Fruit fly (Drosophila melanogaster): Measurements from ENCODE around the gene CG44954.

The CG44954 gene

DNA sequence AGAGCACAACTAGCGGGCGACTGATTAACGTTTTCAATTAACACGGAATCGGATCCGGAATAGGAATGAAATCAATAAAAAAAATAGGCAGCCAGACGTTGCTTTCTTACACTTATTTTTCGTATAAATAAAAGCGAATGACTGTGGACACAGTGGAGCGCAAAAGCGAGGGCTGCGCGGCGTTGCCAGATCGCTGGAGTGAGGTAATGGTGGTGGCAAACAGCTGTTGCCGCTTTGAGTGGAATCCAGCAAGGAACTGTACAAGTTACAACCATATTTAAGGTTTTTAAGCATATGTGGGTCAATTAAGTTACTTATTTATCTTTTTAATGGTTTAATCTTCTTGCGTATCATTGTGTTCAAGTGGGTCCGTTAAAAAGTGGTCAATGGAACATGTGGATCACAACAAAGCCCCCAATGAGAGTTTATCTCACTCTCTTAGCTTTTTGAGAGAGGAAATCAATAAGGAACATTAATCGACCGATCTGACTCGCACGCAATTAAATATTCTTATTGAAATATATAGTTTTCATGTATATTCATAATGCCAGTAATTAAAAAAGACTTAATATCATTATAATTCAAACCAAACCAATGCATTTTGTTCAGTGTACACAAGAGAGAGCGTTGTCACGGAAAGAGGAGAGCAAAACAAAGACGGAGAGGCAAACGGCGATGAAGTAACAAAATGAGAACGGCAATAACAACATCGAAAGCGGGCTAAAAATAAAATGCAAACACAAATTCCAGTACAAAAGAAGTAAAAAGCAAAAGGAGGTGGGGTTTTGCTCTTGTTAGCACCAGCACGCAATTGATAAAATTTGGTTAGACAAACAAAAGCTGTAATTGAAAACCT lies 21.3 kb downstream of the CG44954 start (continued):
- peak; percentile 95 for TF ChIP-seq Xrp1 (GFP tag; IDR thresholded peaks at IDR 0.05)
- TF ChIP-seq Hsf (GFP tag; optimal IDR thresholded peaks at IDR 0.05): peak; percentile 90
- peak; percentile 94 for TF ChIP-seq gro (GFP tag; optimal IDR thresholded peaks at IDR 0.05)
- TF ChIP-seq Gug (GFP tag; IDR thresholded peaks at IDR 0.05): peak; percentile 79
- TF ChIP-seq psq (GFP tag; optimal IDR thresholded peaks at IDR 0.05): peak; percentile 87
- peak; percentile 86 for TF ChIP-seq Dad (GFP tag; optimal IDR thresholded peaks at IDR 0.05)
- TF ChIP-seq CG14667 (GFP tag; IDR thresholded peaks at IDR 0.05): peak; percentile 84
- TF ChIP-seq yki (optimal IDR thresholded peaks at IDR 0.05): no peak
- no peak for TF ChIP-seq HLHmδ (GFP tag; optimal IDR thresholded peaks at IDR 0.05)
- TF ChIP-seq Gsc (GFP tag; IDR thresholded peaks at IDR 0.05): no peak
- TF ChIP-seq vnd (GFP tag; IDR thresholded peaks at IDR 0.05; ENCODE audit: partially characterized antibody): no peak
- TF ChIP-seq CG7357 (GFP tag; IDR thresholded peaks at IDR 0.05): peak; percentile 79
- peak; percentile 85 for TF ChIP-seq CG15011 (GFP tag; optimal IDR thresholded peaks at IDR 0.05)
- no peak for TF ChIP-seq ab (GFP tag; optimal IDR thresholded peaks at IDR 0.05)
- TF ChIP-seq CG4404 (GFP tag; IDR thresholded peaks at IDR 0.05): peak; percentile 51
- TF ChIP-seq D19A (tag; optimal IDR thresholded peaks at IDR 0.05): peak; percentile 86
- peak; percentile 92 for TF ChIP-seq CG3281 (GFP tag; optimal IDR thresholded peaks at IDR 0.05)
- TF ChIP-seq CG8478 (optimal IDR thresholded peaks at IDR 0.05): no peak
- TF ChIP-seq Doc3 (GFP tag; IDR thresholded peaks at IDR 0.05; ENCODE audit: partially characterized antibody): 0 out of 3 replicates have a peak, but pooled peaks have one; percentile 24
- peak; percentile 88 for TF ChIP-seq CG12299 (tag; optimal IDR thresholded peaks at IDR 0.05)
- TF ChIP-seq CG9215 (GFP tag; IDR thresholded peaks at IDR 0.05): peak; percentile 76
- TF ChIP-seq CG2712 (tag; optimal IDR thresholded peaks at IDR 0.05): peak; percentile 93
- peak; percentile 95 for TF ChIP-seq CG30403 (GFP tag; optimal IDR thresholded peaks at IDR 0.05)
- TF ChIP-seq jigr1 (GFP tag; IDR thresholded peaks at IDR 0.05): 0 out of 3 replicates have a peak, but pooled peaks have one; percentile 29
- peak; percentile 96 for TF ChIP-seq CG32532 (GFP tag; IDR thresholded peaks at IDR 0.05)
- peak; percentile 98 for TF ChIP-seq sens (GFP tag)
- TF ChIP-seq CG16815 (GFP tag; optimal IDR thresholded peaks at IDR 0.05): peak; percentile 64
- peak; percentile 94 for TF ChIP-seq Ets65A (GFP tag)
- TF ChIP-seq ash1 (GFP tag; optimal IDR thresholded peaks at IDR 0.05): peak; percentile 73
- no peak for TF ChIP-seq prd (optimal IDR thresholded peaks at IDR 0.05)
- peak; percentile 93 for TF ChIP-seq prd (GFP tag; IDR thresholded peaks at IDR 0.05)
- TF ChIP-seq CG12769 (tag; optimal IDR thresholded peaks at IDR 0.05): peak; percentile 68
- no peak for TF ChIP-seq bigmax (GFP tag; optimal IDR thresholded peaks at IDR 0.05)
- peak; percentile 26 for TF ChIP-seq BEAF-32 (GFP tag; optimal IDR thresholded peaks at IDR 0.05)
- TF ChIP-seq pb (GFP tag; optimal IDR thresholded peaks at IDR 0.05): peak; percentile 74
- peak; percentile 87 for TF ChIP-seq salm (tag; optimal IDR thresholded peaks at IDR 0.05)
- TF ChIP-seq ERR (GFP tag; optimal IDR thresholded peaks at IDR 0.05): peak; percentile 84
- peak; percentile 97 for TF ChIP-seq Awh (GFP tag; IDR thresholded peaks at IDR 0.05)
- TF ChIP-seq esg (GFP tag; conservative IDR thresholded peaks at IDR 0.05): peak; percentile 88
- peak; percentile 83 for TF ChIP-seq CG2889 (GFP tag; IDR thresholded peaks at IDR 0.05)
- TF ChIP-seq Sin3A (optimal IDR thresholded peaks at IDR 0.05): no peak
- TF ChIP-seq CG17568 (GFP tag; optimal IDR thresholded peaks at IDR 0.05): peak; percentile 78
- TF ChIP-seq ci (GFP tag; IDR thresholded peaks at IDR 0.05): peak; percentile 98
- TF ChIP-seq Elba2 (GFP tag; optimal IDR thresholded peaks at IDR 0.05): no peak
- TF ChIP-seq CG7556 (GFP tag; optimal IDR thresholded peaks at IDR 0.05): peak; percentile 95
- peak; percentile 87 for TF ChIP-seq mam (GFP tag; optimal IDR thresholded peaks at IDR 0.05)
- peak; percentile 93 for TF ChIP-seq ara (GFP tag; IDR thresholded peaks at IDR 0.05)
- peak; percentile 88 for TF ChIP-seq tap (tag; optimal IDR thresholded peaks at IDR 0.05)
- TF ChIP-seq NC2β (GFP tag; optimal IDR thresholded peaks at IDR 0.05): peak; percentile 91
- peak; percentile 81 for TF ChIP-seq CG6272 (GFP tag; IDR thresholded peaks at IDR 0.05)
- peak; percentile 81 for TF ChIP-seq aop (GFP tag; IDR thresholded peaks at IDR 0.05)
- TF ChIP-seq CG12104 (GFP tag; optimal IDR thresholded peaks at IDR 0.05): peak; percentile 92
